Fruit fly (Drosophila melanogaster) whole organism, adult: ENCODE measurements around the gene CG7084.

Experiments used
- CG11617 ChIP-seq: fragments of 200-800 bp; sonication (Bioruptor generic); optimal IDR thresholded peaks from 2 replicates; lab custom pipeline; 2017; ENCODE audit warnings: mild to moderate bottlenecking, missing biosample characterization, missing genetic modification reagents, missing genetic modification characterization
- CG12768 ChIP-seq: fragments of 200-800 bp; sonication (Bioruptor generic); optimal IDR thresholded peaks from 2 replicates; lab custom pipeline; 2017; ENCODE audit warnings: missing biosample characterization, missing genetic modification characterization, mild to moderate bottlenecking, moderate library complexity, missing genetic modification reagents
- CG14711 ChIP-seq: fragments of 200-800 bp; sonication (Bioruptor generic); optimal IDR thresholded peaks from 2 replicates; lab custom pipeline; 2018; ENCODE audit warnings: missing biosample characterization, mild to moderate bottlenecking, missing genetic modification characterization, moderate library complexity
- CG1620 ChIP-seq: fragments of 200-800 bp; sonication (Bioruptor generic); optimal IDR thresholded peaks from 2 replicates; lab custom pipeline; 2016; ENCODE audit warnings: missing biosample characterization, missing genetic modification characterization
- CG33017 ChIP-seq: fragments of 200-800 bp; sonication (Bioruptor generic); optimal IDR thresholded peaks from 2 replicates; lab custom pipeline; 2018; ENCODE audit warnings: missing biosample characterization, mild to moderate bottlenecking, missing genetic modification characterization, moderate library complexity
- CG5204 ChIP-seq: fragments of 200-800 bp; sonication (Bioruptor generic); optimal IDR thresholded peaks from 2 replicates; lab custom pipeline; 2016; ENCODE audit warnings: missing biosample characterization, missing genetic modification characterization
- CG7045 ChIP-seq: fragments of 200-800 bp; sonication (Bioruptor generic); optimal IDR thresholded peaks from 2 replicates; lab custom pipeline; 2017; ENCODE audit warnings: missing biosample characterization, mild to moderate bottlenecking, missing genetic modification characterization
- CG7101 ChIP-seq: fragments of 200-800 bp; sonication (Bioruptor generic); optimal IDR thresholded peaks from 2 replicates; lab custom pipeline; 2018; ENCODE audit warnings: missing biosample characterization, mild to moderate bottlenecking, missing genetic modification characterization, moderate library complexity
- Clk ChIP-seq: fragments of 200-800 bp; sonication (Bioruptor generic); optimal IDR thresholded peaks from 2 replicates; lab custom pipeline; 2017; ENCODE audit warnings: missing biosample characterization, missing genetic modification characterization
- Crg-1 ChIP-seq: fragments of 200-800 bp; sonication (Bioruptor generic); optimal IDR thresholded peaks from 2 replicates; lab custom pipeline; 2016; ENCODE audit warnings: missing biosample characterization, missing genetic modification characterization
- Hr96 ChIP-seq: fragments of 200-800 bp; sonication (Bioruptor generic); optimal IDR thresholded peaks from 2 replicates; lab custom pipeline; 2016; ENCODE audit warnings: missing biosample characterization, missing genetic modification characterization
- Mnt ChIP-seq: fragments of 200-800 bp; sonication (Bioruptor generic); optimal IDR thresholded peaks from 2 replicates; lab custom pipeline; 2016; ENCODE audit warnings: missing biosample characterization, mild to moderate bottlenecking, missing genetic modification characterization
- bab1 ChIP-seq: fragments of 200-800 bp; sonication (Bioruptor generic); optimal IDR thresholded peaks from 3 replicates; lab custom pipeline; 2019; ENCODE audit warnings: missing biosample characterization, mild to moderate bottlenecking, missing genetic modification characterization, moderate library complexity
- cic ChIP-seq: fragments of 200-800 bp; sonication (Bioruptor generic); optimal IDR thresholded peaks from 2 replicates; lab custom pipeline; 2017; ENCODE audit warnings: missing biosample characterization, mild to moderate bottlenecking, missing genetic modification characterization, moderate library complexity
- cnc ChIP-seq, 2 experiments: fragments of >200 bp; optimal IDR thresholded peaks; 2 replicates each; lab custom pipeline; 2017
- kay ChIP-seq: fragments of 200-800 bp; sonication (Bioruptor generic); peaks from one replicate; lab custom pipeline; 2016; ENCODE audit warnings: missing biosample characterization, missing genetic modification characterization, borderline replicate concordance
- ovo ChIP-seq: fragments of 200-800 bp; sonication (Bioruptor generic); optimal IDR thresholded peaks from 2 replicates; lab custom pipeline; 2016; ENCODE audit warnings: missing biosample characterization, missing genetic modification characterization
- pad ChIP-seq: fragments of 200-800 bp; sonication (Bioruptor generic); optimal IDR thresholded peaks from 3 replicates; lab custom pipeline; 2017; ENCODE audit warnings: missing biosample characterization, missing genetic modification characterization, mild to moderate bottlenecking, moderate library complexity, missing genetic modification reagents
- tj ChIP-seq: fragments of 200-800 bp; sonication (Bioruptor generic); optimal IDR thresholded peaks from 3 replicates; lab custom pipeline; 2017; ENCODE audit warnings: missing biosample characterization, mild to moderate bottlenecking, missing genetic modification characterization, moderate library complexity
- toe ChIP-seq: fragments of 200-800 bp; sonication (Bioruptor generic); optimal IDR thresholded peaks from 2 replicates; lab custom pipeline; 2016; ENCODE audit warnings: missing biosample characterization, missing genetic modification characterization

The CG7084 gene

dm6 chr3R:22340207-22340606, 41.6 kb downstream of the CG7084 start, which contains the start of gene CG5388:
CG5388 (minus strand) TSS chr3R:22340307.
- TF ChIP-seq pad (no peak), Hr96 (GFP tag; lab: Kevin White, UChicago) (no peak), CG12768 (GFP tag; lab: Kevin White, UChicago) (no peak), CG7045 (GFP tag; lab: Kevin White, UChicago) (no peak), CG33017 (tag; lab: Kevin White, UChicago) (no peak), CG14711 (tag; lab: Kevin White, UChicago) (no peak), toe (GFP tag; lab: Kevin White, UChicago) (no peak), ovo (no peak), CG5204 (GFP tag; lab: Kevin White, UChicago) (no peak), kay (no peak), Clk (no peak), bab1 (GFP tag; lab: Kevin White, UChicago) (no peak), Crg-1 (no peak), Mnt (GFP tag; lab: Kevin White, UChicago) (no peak), cnc (optimal IDR thresholded peaks at IDR 0.05; lab: Kevin White, UChicago) (no peak), tj (no peak), CG11617 (GFP tag; lab: Kevin White, UChicago) (no peak), CG7101 (tag; lab: Kevin White, UChicago) (no peak), CG1620 (GFP tag; lab: Kevin White, UChicago) (no peak), cic (GFP tag; lab: Kevin White, UChicago) (no peak)

DNA sequence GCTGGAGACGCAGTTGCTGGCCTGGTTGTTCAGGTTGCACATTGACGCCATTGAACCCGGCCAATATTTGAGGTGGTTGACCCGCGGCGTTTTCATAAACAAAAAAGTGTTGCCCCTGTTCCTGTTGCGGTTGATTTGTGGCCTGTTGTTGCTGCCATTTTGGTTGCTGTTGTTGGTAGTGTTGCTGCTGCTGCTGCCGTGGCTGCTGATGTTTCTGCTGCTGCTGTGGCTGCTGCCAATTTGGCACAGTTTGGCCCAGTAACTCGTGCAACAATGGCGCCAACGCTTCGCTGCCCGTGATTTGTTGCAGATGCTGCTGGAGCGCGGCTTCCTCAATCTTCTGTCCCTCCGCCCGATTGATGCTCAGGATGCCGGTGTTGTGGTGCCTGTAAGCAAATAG, 43.0 kb downstream of the CG7084 start:
- TF ChIP-seq CG7101 (tag; lab: Kevin White, UChicago) (no peak), cnc (optimal IDR thresholded peaks at IDR 0.05; lab: Kevin White, UChicago) (no peak), bab1 (GFP tag; lab: Kevin White, UChicago) (no peak), Hr96 (GFP tag; lab: Kevin White, UChicago) (no peak), CG11617 (GFP tag; lab: Kevin White, UChicago) (no peak), CG14711 (tag; lab: Kevin White, UChicago) (no peak), CG7045 (GFP tag; lab: Kevin White, UChicago) (no peak), tj (no peak), toe (GFP tag; lab: Kevin White, UChicago) (no peak), CG12768 (GFP tag; lab: Kevin White, UChicago) (no peak), kay (no peak)

dm6 chr3R:22342151-22342550, 43.5 kb downstream of the CG7084 start, which contains the start of gene CG5386:
CG5386 (minus strand) TSS chr3R:22342251.
- TF ChIP-seq toe (GFP tag; lab: Kevin White, UChicago) (no peak), CG7045 (GFP tag; lab: Kevin White, UChicago) (no peak), ovo (no peak), CG5204 (GFP tag; lab: Kevin White, UChicago) (no peak), CG11617 (GFP tag; lab: Kevin White, UChicago) (no peak), Clk (no peak), bab1 (GFP tag; lab: Kevin White, UChicago) (no peak), cic (GFP tag; lab: Kevin White, UChicago) (no peak), CG1620 (GFP tag; lab: Kevin White, UChicago) (no peak), CG12768 (GFP tag; lab: Kevin White, UChicago) (no peak), Mnt (GFP tag; lab: Kevin White, UChicago) (no peak), kay (no peak), CG33017 (tag; lab: Kevin White, UChicago) (no peak)

DNA sequence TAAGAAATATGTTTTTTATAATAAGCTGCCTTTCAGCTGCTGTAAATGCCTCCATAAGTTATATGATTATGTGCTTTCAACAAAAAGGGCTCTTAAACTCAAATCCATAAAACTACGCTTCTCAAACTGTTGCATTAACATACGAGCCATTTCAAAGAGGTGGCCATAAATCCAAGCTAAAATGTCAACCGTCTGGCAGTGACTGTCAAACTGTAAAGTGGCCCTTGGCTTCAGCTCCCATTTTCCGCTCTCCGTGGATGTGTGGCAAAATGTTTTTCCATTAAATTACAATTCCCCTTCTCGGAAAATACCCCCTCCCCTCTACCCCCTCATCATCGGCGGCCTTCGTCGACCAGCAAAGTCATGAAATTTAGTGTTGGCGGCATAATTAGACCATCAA, 44.1 kb downstream of the CG7084 start:
- TF ChIP-seq bab1 (GFP tag; lab: Kevin White, UChicago) = no peak
- no peak for TF ChIP-seq CG7101 (tag; lab: Kevin White, UChicago)
- no peak for TF ChIP-seq CG7045 (GFP tag; lab: Kevin White, UChicago)
- no peak for TF ChIP-seq Mnt (GFP tag; lab: Kevin White, UChicago)
- no peak for TF ChIP-seq CG11617 (GFP tag; lab: Kevin White, UChicago)
- TF ChIP-seq pad = no peak

dm6 chr3R:22351396-22351795, 52.8 kb downstream of the CG7084 start, which contains the start of gene rdhB:
rdhB (plus strand) TSS chr3R:22351696.
- no peak for TF ChIP-seq CG7101 (tag; lab: Kevin White, UChicago)
- TF ChIP-seq Mnt (GFP tag; lab: Kevin White, UChicago) = no peak
- TF ChIP-seq pad = no peak
- TF ChIP-seq Crg-1 = no peak
- no peak for TF ChIP-seq kay
- no peak for TF ChIP-seq CG12768 (GFP tag; lab: Kevin White, UChicago)
- no peak for TF ChIP-seq bab1 (GFP tag; lab: Kevin White, UChicago)
